Fruit fly (Drosophila melanogaster): ENCODE results near the gene Snm1.

DNA sequence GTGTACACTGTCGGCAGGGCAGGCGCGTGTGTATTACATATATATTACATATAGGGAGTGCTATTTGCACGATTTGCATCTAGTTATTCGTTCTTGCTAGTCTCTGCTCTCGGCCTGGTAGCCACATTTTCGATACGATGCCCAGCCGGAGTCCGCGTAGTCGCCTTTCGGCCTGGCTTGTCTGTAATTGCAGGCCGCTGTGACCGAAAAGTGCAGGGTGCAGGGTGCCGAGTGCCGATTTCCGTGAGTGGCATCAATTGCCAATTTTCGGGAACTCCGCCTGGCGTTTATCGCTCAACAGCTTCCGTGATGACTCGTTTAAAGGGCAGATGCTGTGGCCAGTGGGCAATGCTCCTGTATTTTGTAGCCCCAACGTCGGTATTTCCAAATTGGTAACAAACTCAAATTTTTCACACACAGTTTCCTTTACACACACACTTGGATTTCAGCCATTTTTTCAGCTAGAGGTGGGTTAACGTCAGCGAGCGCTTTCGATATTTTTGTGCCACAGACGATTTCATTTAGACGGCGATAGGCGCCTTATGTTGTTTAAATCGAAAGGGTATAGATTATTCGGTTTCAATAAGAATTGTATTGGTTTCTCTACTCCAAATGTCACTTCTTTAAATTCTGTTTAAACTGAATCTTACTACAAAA lies 33.1 kb downstream of the Snm1 start, which contains the start of gene CG2926:
- no peak for TF ChIP-seq pan (optimal IDR thresholded peaks at IDR 0.05)
- TF ChIP-seq Dll (optimal IDR thresholded peaks at IDR 0.05) = no peak
- no peak for TF ChIP-seq psq (optimal IDR thresholded peaks at IDR 0.05)
